Fruit fly (Drosophila melanogaster): Measurements from ENCODE around the gene aub.
A peak's percentile ranks its signal among the peaks of the same experiment; 100 is the strongest.

Gene aub

DNA sequence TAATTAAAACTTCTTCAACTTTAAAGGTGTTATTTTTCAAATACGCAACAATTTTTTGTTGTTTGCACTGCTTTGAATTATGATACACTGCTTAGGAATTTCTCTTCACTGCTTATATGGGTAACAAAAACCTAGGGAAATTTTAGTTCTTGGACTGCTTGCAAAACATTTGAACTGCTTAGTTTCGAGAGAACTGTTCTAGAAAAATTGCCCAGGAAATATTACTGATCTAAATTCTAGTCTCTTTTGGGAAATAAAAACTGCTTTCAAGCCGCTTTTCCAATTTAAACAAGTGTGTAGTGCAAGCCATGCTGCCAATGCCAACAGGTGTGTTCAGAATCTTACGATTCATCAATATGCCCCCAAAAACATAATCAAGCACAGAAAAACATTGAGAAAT lies 36.8 kb downstream of the aub start (continued):
- no peak for TF ChIP-seq Dref (GFP tag; IDR thresholded peaks at IDR 0.05)
- TF ChIP-seq prd (optimal IDR thresholded peaks at IDR 0.05), result no peak
- TF ChIP-seq prd (GFP tag; IDR thresholded peaks at IDR 0.05), result no peak
- no peak for TF ChIP-seq CG8765 (GFP tag; IDR thresholded peaks at IDR 0.05)
- no peak for TF ChIP-seq eyg (GFP tag; optimal IDR thresholded peaks at IDR 0.05)
- no peak for TF ChIP-seq Pdp1 (GFP tag; optimal IDR thresholded peaks at IDR 0.05)
- no peak for TF ChIP-seq CG15073 (GFP tag; optimal IDR thresholded peaks at IDR 0.05)
- peak; percentile 62; the same call in 1 of the 3 replicates for TF ChIP-seq CG2199 (GFP tag; IDR thresholded peaks at IDR 0.05)
- no peak for TF ChIP-seq zen2 (GFP tag; IDR thresholded peaks at IDR 0.05; ENCODE audit: partially characterized antibody)
- TF ChIP-seq Ets97D (GFP tag; optimal IDR thresholded peaks at IDR 0.05), result peak; percentile 88
- TF ChIP-seq fu2 (GFP tag; optimal IDR thresholded peaks at IDR 0.05), result no peak
- TF ChIP-seq CG18599 (GFP tag; optimal IDR thresholded peaks at IDR 0.05), result no peak
- TF ChIP-seq sqz (GFP tag; optimal IDR thresholded peaks at IDR 0.05), result no peak
- no peak for TF ChIP-seq Jarid2 (GFP tag; optimal IDR thresholded peaks at IDR 0.05)
- peak; percentile 4 for TF ChIP-seq Hsf (GFP tag; optimal IDR thresholded peaks at IDR 0.05)
- no peak for TF ChIP-seq ken (GFP tag; IDR thresholded peaks at IDR 0.05)
- no peak for TF ChIP-seq pho (GFP tag; optimal IDR thresholded peaks at IDR 0.05)
- no peak for TF ChIP-seq CG15269 (tag; optimal IDR thresholded peaks at IDR 0.05)
- no peak for TF ChIP-seq Gsc (GFP tag; IDR thresholded peaks at IDR 0.05)
- TF ChIP-seq CG10147 (GFP tag; optimal IDR thresholded peaks at IDR 0.05), result no peak
- peak; percentile 8; the same call in 1 of the 2 replicates for TF ChIP-seq Xrp1 (GFP tag; IDR thresholded peaks at IDR 0.05)
- no peak for TF ChIP-seq CG2129 (GFP tag; IDR thresholded peaks at IDR 0.05; ENCODE audit: partially characterized antibody)
- TF ChIP-seq klu (GFP tag; IDR thresholded peaks at IDR 0.05), result no peak
- TF ChIP-seq fd64A (GFP tag; optimal IDR thresholded peaks at IDR 0.05), result no peak
- no peak for TF ChIP-seq Fer2 (tag; optimal IDR thresholded peaks at IDR 0.05)
- TF ChIP-seq lola (GFP tag; optimal IDR thresholded peaks at IDR 0.05), result peak in 1 of 3 experiments; percentile 21
- no peak for TF ChIP-seq CG7357 (GFP tag; IDR thresholded peaks at IDR 0.05)
- no peak for TF ChIP-seq CG6689 (GFP tag; IDR thresholded peaks at IDR 0.05)
- TF ChIP-seq E2f2 (GFP tag; IDR thresholded peaks at IDR 0.05), result no peak; the same call in 1 of the 2 replicates
- TF ChIP-seq hth (optimal IDR thresholded peaks at IDR 0.05), result no peak
- TF ChIP-seq CG2202 (tag; optimal IDR thresholded peaks at IDR 0.05), result no peak
- TF ChIP-seq HLH3B (GFP tag; IDR thresholded peaks at IDR 0.05), result no peak
- TF ChIP-seq Atf3 (GFP tag; optimal IDR thresholded peaks at IDR 0.05), result no peak
- no peak for TF ChIP-seq CG16815 (GFP tag; optimal IDR thresholded peaks at IDR 0.05)
- peak; percentile 46 for TF ChIP-seq CG10267 (tag; optimal IDR thresholded peaks at IDR 0.05)
- TF ChIP-seq Mrtf (GFP tag; IDR thresholded peaks at IDR 0.05), result no peak
- no peak for TF ChIP-seq Side (GFP tag; optimal IDR thresholded peaks at IDR 0.05)
- TF ChIP-seq CG8924 (tag; optimal IDR thresholded peaks at IDR 0.05), result no peak
- no peak for TF ChIP-seq p53 (GFP tag; optimal IDR thresholded peaks at IDR 0.05)
- TF ChIP-seq org-1 (GFP tag; optimal IDR thresholded peaks at IDR 0.05), result no peak
- no peak for TF ChIP-seq gce (GFP tag; IDR thresholded peaks at IDR 0.05)
- peak; percentile 24 for TF ChIP-seq CG8388 (GFP tag; optimal IDR thresholded peaks at IDR 0.05)
- no peak for TF ChIP-seq dati (GFP tag; IDR thresholded peaks at IDR 0.05)
- 0 out of 3 replicates have a peak, but pooled peaks have one; percentile 21 for TF ChIP-seq ase (GFP tag; IDR thresholded peaks at IDR 0.05)
- no peak for TF ChIP-seq sisA (GFP tag; IDR thresholded peaks at IDR 0.05)
- TF ChIP-seq Dp (GFP tag; optimal IDR thresholded peaks at IDR 0.05), result peak; percentile 31
- peak; percentile 9 for TF ChIP-seq sug (tag; optimal IDR thresholded peaks at IDR 0.05)
- no peak for TF ChIP-seq CG2678 (tag; optimal IDR thresholded peaks at IDR 0.05)
- no peak for TF ChIP-seq CG2875 (GFP tag; optimal IDR thresholded peaks at IDR 0.05)
- peak; percentile 16 for TF ChIP-seq Hmr (GFP tag; optimal IDR thresholded peaks at IDR 0.05)
- TF ChIP-seq CG12769 (tag; optimal IDR thresholded peaks at IDR 0.05), result peak; percentile 2
- TF ChIP-seq insv (GFP tag; optimal IDR thresholded peaks at IDR 0.05), result peak in 1 of 2 experiments; percentile 55

All from whole organism, embryonic.